Fruit fly (Drosophila melanogaster) Kc167 (cell line): ENCODE data around the gene CG10347.

Experiments used
- Myc ChIP-seq: fragments of >200 bp; optimal IDR thresholded peaks from 2 replicates; lab custom pipeline; 2017; ENCODE audit warnings: missing external identifiers
- h ChIP-seq: fragments of >200 bp; optimal IDR thresholded peaks from 3 replicates; lab custom pipeline; 2018; ENCODE audit warnings: missing external identifiers
- ttk ChIP-seq: sonication (Bioruptor generic); optimal IDR thresholded peaks from 2 replicates; lab custom pipeline; 2017; ENCODE audit warnings: missing external identifiers

DNA sequence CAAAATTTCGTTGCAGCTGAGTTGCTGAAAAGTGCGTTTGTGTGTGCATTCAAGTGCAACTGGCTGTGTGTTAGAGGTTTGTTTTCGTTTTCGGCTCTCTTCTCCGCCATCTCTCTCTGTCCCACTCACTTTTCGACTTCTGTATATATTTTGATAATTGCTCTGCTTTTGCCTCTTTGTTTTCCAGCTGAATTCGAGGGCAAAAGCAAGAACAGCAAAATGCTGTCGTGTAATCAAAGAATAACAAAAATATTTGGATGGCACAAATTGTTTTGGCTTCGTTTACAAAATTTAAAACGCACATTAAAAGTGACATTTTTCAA, 36.0 kb downstream of the CG10347 start:
- TF ChIP-seq Myc (lab: Kevin White, UChicago) (no peak), ttk (lab: Kevin White, UChicago) (no peak), h (lab: Kevin White, UChicago) (no peak)
